Worm (Caenorhabditis elegans) whole organism, L4/young adult: ENCODE results near the gene F52C6.4.
"Not testable (repeated sequence)": the region's sequence is repeated elsewhere in the genome, so short reads cannot be mapped to it uniquely, and the experiment has no call there.

Experiments used
- W03F9.2 ChIP-seq: fragments of 150-350 bp; optimal IDR thresholded peaks from 2 replicates; lab custom pipeline; 2014; ENCODE audit warnings: missing biosample characterization, missing genetic modification characterization
- dao-5 ChIP-seq: sonication (generic microtip); optimal IDR thresholded peaks from 2 replicates; lab custom pipeline; 2016; ENCODE audit warnings: missing genotype, missing genetic modification characterization, moderate library complexity, missing compliant biosample characterization

DNA sequence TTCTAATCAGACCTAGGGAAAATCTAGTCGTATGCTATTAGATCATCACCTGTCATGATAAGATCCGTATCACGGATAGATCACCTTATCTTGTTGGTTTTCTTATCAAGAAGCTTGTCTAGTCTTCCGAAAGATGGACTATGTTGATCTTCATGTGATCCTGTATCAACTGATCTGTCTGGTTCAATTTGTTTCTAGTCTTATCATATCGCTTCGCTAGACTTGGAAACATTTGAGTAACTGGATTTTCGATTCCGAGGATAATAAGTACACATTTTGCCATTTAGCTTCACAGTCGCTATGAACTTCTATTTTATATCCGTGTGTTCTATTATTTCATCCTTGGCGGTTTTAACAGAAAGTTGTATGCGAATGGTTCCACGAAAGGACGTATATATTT, 25.5 kb downstream of the F52C6.4 start, which contains the start of gene ZK250.2:
- not testable (repeated sequence) for TF ChIP-seq dao-5 (tag; lab: Kevin White, UChicago); W03F9.2
